Worm (Caenorhabditis elegans): ENCODE data around the gene srj-21.

DNA sequence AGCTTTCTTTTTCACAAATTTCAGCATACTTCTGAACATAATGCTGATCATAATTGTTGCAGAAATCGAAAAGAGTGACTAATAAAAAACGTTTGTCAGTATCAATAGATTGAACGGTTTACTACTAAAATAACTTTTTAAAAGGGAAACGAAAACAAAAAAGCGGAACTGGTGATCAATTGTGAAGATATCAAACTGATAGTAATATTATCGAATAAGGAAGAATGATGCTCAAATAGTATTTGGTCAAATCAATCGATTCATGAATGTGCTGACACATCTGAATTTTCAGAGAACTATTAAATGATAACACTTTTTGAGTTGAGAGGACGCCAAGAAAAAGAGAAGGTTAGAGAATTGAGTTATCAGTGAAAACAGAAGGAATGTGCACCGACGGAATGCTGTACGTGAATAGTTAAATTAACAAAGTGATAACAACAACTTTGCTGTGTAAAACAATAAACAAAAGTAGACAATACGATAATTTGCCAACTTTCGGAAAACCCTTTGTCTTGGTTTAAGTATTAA is 31.5 kb downstream of the srj-21 start, which contains the start of gene D1054.5:
- TF ChIP-seq hlh-8 (tag; optimal IDR thresholded peaks at IDR 0.05) (no peak), K02D7.2 (tag; optimal IDR thresholded peaks at IDR 0.05) (no peak), rnt-1 (tag; optimal IDR thresholded peaks at IDR 0.05) (no peak), pqm-1 (tag; optimal IDR thresholded peaks at IDR 0.05) (no peak), pha-4 (tag; optimal IDR thresholded peaks at IDR 0.05) (no peak), hlh-15 (tag; optimal IDR thresholded peaks at IDR 0.05) (no peak)
